Comparison of ENCODE assay signal across 2 fruit fly cellular contexts in the genomic region with DNA sequence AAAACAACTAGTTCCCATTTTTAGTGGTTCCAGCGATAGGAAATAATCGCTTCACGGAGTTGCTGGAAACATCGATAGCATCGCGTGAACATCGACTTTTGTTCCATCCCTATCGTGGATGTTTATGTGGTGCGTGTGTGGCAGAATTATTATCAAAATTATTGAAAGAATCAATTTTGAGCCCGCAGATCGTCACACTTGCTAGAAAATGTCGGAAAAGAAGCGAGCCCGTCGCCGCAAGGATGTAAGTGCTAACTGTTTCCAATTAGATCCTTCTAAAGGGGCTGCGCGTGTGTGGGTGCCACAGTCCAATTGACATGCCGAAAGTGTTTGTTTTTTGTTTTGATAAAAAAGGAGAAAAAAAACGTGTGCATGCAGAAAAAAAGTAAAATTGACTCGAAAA.
TF ChIP-seq lines count a peak whose summit lies in the region.

A gene (plus strand): TSS at position 89 of the 403 bp plus-strand sequence.

TF ChIP-seq in whole organism, embryonic, 481 proteins besides CTCF, POLR2A, EP300 and RAD21 (continued from another document and continues in another):
- no peak for TF ChIP-seq Optix (GFP tag; IDR thresholded peaks at IDR 0.05; lab: Robert Waterston, UW)
- TF ChIP-seq sens (GFP tag; lab: Kevin White, UChicago), result peak; percentile 76
- TF ChIP-seq CG15514 (GFP tag; optimal IDR thresholded peaks at IDR 0.05; lab: Kevin White, UChicago), result peak; percentile 99
- peak; percentile 9 for TF ChIP-seq CG13624 (GFP tag; optimal IDR thresholded peaks at IDR 0.05; lab: Kevin White, UChicago)
- no peak for TF ChIP-seq z (GFP tag; IDR thresholded peaks at IDR 0.05; lab: Robert Waterston, UW)
- peak; percentile 41 for TF ChIP-seq CG10267 (tag; optimal IDR thresholded peaks at IDR 0.05; lab: Kevin White, UChicago)
- TF ChIP-seq CG4820 (GFP tag; optimal IDR thresholded peaks at IDR 0.05; lab: Kevin White, UChicago), result no peak
- no peak for TF ChIP-seq shn (GFP tag; optimal IDR thresholded peaks at IDR 0.05; lab: Kevin White, UChicago)
- peak; percentile 55 for TF ChIP-seq nerfin-1 (tag; optimal IDR thresholded peaks at IDR 0.05; lab: Kevin White, UChicago)
- no peak for TF ChIP-seq Neu2 (GFP tag; optimal IDR thresholded peaks at IDR 0.05; lab: Kevin White, UChicago; ENCODE audit: borderline replicate concordance)
- peak; percentile 21 for TF ChIP-seq CG12391 (tag; optimal IDR thresholded peaks at IDR 0.05; lab: Kevin White, UChicago)
- TF ChIP-seq CG12104 (GFP tag; optimal IDR thresholded peaks at IDR 0.05; lab: Kevin White, UChicago), result no peak
- no peak for TF ChIP-seq crc (GFP tag; optimal IDR thresholded peaks at IDR 0.05; lab: Kevin White, UChicago)
- TF ChIP-seq mld (GFP tag; IDR thresholded peaks at IDR 0.05; lab: Robert Waterston, UW; ENCODE audit: partially characterized antibody), result peak; percentile 92
- peak in 1 of 2 experiments; percentile 64 for TF ChIP-seq insv (GFP tag; optimal IDR thresholded peaks at IDR 0.05; lab: Kevin White, UChicago)
- TF ChIP-seq CG8290 (GFP tag; optimal IDR thresholded peaks at IDR 0.05; lab: Kevin White, UChicago), result no peak
- peak in 1 of 2 experiments; percentile 33 for TF ChIP-seq CG8290 (tag; optimal IDR thresholded peaks at IDR 0.05; lab: Kevin White, UChicago)
- peak; percentile 47; the same call in 1 of the 2 replicates for TF ChIP-seq CG9932 (GFP tag; IDR thresholded peaks at IDR 0.05; lab: Robert Waterston, UW)
- TF ChIP-seq CG30020 (tag; optimal IDR thresholded peaks at IDR 0.05; lab: Kevin White, UChicago), result peak; percentile 63
- no peak for TF ChIP-seq Hey (tag; optimal IDR thresholded peaks at IDR 0.05; lab: Kevin White, UChicago)
- TF ChIP-seq CG14860 (GFP tag; IDR thresholded peaks at IDR 0.05; lab: Robert Waterston, UW; ENCODE audit: partially characterized antibody), result peak; percentile 91
- TF ChIP-seq Hr51 (GFP tag; optimal IDR thresholded peaks at IDR 0.05; lab: Kevin White, UChicago), result peak in 1 of 2 experiments; percentile 12
- TF ChIP-seq Dfd (GFP tag; optimal IDR thresholded peaks at IDR 0.05; lab: Kevin White, UChicago), result no peak
- peak; percentile 48 for TF ChIP-seq CG2116 (GFP tag; optimal IDR thresholded peaks at IDR 0.05; lab: Kevin White, UChicago)
- TF ChIP-seq Dref (GFP tag; IDR thresholded peaks at IDR 0.05; lab: Robert Waterston, UW), result peak; percentile 88
- peak; percentile 95 for TF ChIP-seq inv (GFP tag; IDR thresholded peaks at IDR 0.05; lab: Robert Waterston, UW; ENCODE audit: partially characterized antibody)
- no peak for TF ChIP-seq CG5180 (GFP tag; optimal IDR thresholded peaks at IDR 0.05; lab: Kevin White, UChicago)
- no peak for TF ChIP-seq ATbp (GFP tag; optimal IDR thresholded peaks at IDR 0.05; lab: Kevin White, UChicago)
- no peak for TF ChIP-seq lov (optimal IDR thresholded peaks at IDR 0.05; lab: Kevin White, UChicago)
- TF ChIP-seq lov (GFP tag; IDR thresholded peaks at IDR 0.05; lab: Robert Waterston, UW), result no peak
- peak; percentile 80; the same call in 3 of the 4 replicates for TF ChIP-seq chinmo (GFP tag; IDR thresholded peaks at IDR 0.05; lab: Robert Waterston, UW; ENCODE audit: partially characterized antibody)
- TF ChIP-seq sna (GFP tag; IDR thresholded peaks at IDR 0.05; lab: Robert Waterston, UW; ENCODE audit: partially characterized antibody), result peak; percentile 89
- TF ChIP-seq BEAF-32 (GFP tag; optimal IDR thresholded peaks at IDR 0.05; lab: Kevin White, UChicago), result peak; percentile 94
- 0 out of 3 replicates have a peak, but pooled peaks have one; percentile 51 for TF ChIP-seq CG34422 (GFP tag; IDR thresholded peaks at IDR 0.05; lab: Robert Waterston, UW)
- TF ChIP-seq Ets97D (GFP tag; optimal IDR thresholded peaks at IDR 0.05; lab: Kevin White, UChicago), result peak; percentile 39
- peak; percentile 45 for TF ChIP-seq Abd-B (GFP tag; optimal IDR thresholded peaks at IDR 0.05; lab: Kevin White, UChicago)
- peak; percentile 84 for TF ChIP-seq CG2129 (GFP tag; IDR thresholded peaks at IDR 0.05; lab: Robert Waterston, UW; ENCODE audit: partially characterized antibody)
- peak; percentile 10 for TF ChIP-seq lbe (GFP tag; optimal IDR thresholded peaks at IDR 0.05; lab: Kevin White, UChicago)
- peak; percentile 15 for TF ChIP-seq CG9797 (GFP tag; optimal IDR thresholded peaks at IDR 0.05; lab: Kevin White, UChicago)
- TF ChIP-seq CG16813 (GFP tag; IDR thresholded peaks at IDR 0.05; lab: Robert Waterston, UW; ENCODE audit: partially characterized antibody), result peak; percentile 92
- TF ChIP-seq Bgb (GFP tag; IDR thresholded peaks at IDR 0.05; lab: Robert Waterston, UW; ENCODE audit: partially characterized antibody), result peak; percentile 98
- peak; percentile 94 for TF ChIP-seq unc-4 (GFP tag; IDR thresholded peaks at IDR 0.05; lab: Robert Waterston, UW; ENCODE audit: partially characterized antibody)
- TF ChIP-seq Nf-YC (tag; optimal IDR thresholded peaks at IDR 0.05; lab: Kevin White, UChicago), result no peak
- TF ChIP-seq YL-1 (GFP tag; optimal IDR thresholded peaks at IDR 0.05; lab: Kevin White, UChicago), result peak; percentile 73
- TF ChIP-seq Atf-2 (GFP tag; optimal IDR thresholded peaks at IDR 0.05; lab: Kevin White, UChicago), result no peak
- TF ChIP-seq CG34224 (GFP tag; IDR thresholded peaks at IDR 0.05; lab: Robert Waterston, UW; ENCODE audit: partially characterized antibody), result peak; percentile 90
- TF ChIP-seq vnd (GFP tag; IDR thresholded peaks at IDR 0.05; lab: Robert Waterston, UW; ENCODE audit: partially characterized antibody), result peak; percentile 94
- peak; percentile 91 for TF ChIP-seq hb (GFP tag; IDR thresholded peaks at IDR 0.05; lab: Robert Waterston, UW; ENCODE audit: partially characterized antibody)
- peak; percentile 94 for TF ChIP-seq tna (GFP tag; IDR thresholded peaks at IDR 0.05; lab: Robert Waterston, UW; ENCODE audit: partially characterized antibody)
- peak; percentile 98 for TF ChIP-seq bbx (GFP tag; IDR thresholded peaks at IDR 0.05; lab: Robert Waterston, UW; ENCODE audit: partially characterized antibody)
- TF ChIP-seq CG7786 (GFP tag; optimal IDR thresholded peaks at IDR 0.05; lab: Kevin White, UChicago), result no peak
- TF ChIP-seq Opbp (GFP tag; IDR thresholded peaks at IDR 0.05; lab: Robert Waterston, UW; ENCODE audit: partially characterized antibody), result peak; percentile 97
- peak; percentile 73 for TF ChIP-seq pzg (GFP tag; optimal IDR thresholded peaks at IDR 0.05; lab: Kevin White, UChicago)
- TF ChIP-seq Sry-δ (GFP tag; optimal IDR thresholded peaks at IDR 0.05; lab: Kevin White, UChicago), result peak; percentile 91
- TF ChIP-seq CG12659 (GFP tag; optimal IDR thresholded peaks at IDR 0.05; lab: Kevin White, UChicago), result peak; percentile 59
- TF ChIP-seq Eip74EF (GFP tag; optimal IDR thresholded peaks at IDR 0.05; lab: Kevin White, UChicago), result no peak
- TF ChIP-seq nom (GFP tag; optimal IDR thresholded peaks at IDR 0.05; lab: Kevin White, UChicago), result peak; percentile 62
- TF ChIP-seq row (GFP tag; IDR thresholded peaks at IDR 0.05; lab: Robert Waterston, UW), result peak; percentile 69
- TF ChIP-seq MESR4 (GFP tag; optimal IDR thresholded peaks at IDR 0.05; lab: Kevin White, UChicago), result peak; percentile 63

TF ChIP-seq in whole organism, wandering third instar larva, 38 proteins besides CTCF, POLR2A, EP300 and RAD21 (continued from another document):
- TF ChIP-seq dl (GFP tag; optimal IDR thresholded peaks at IDR 0.05; lab: Kevin White, UChicago; ENCODE audit: insufficient read depth in 1 of 2, partially characterized antibody in 2 of 2) (no peak), pan (optimal IDR thresholded peaks at IDR 0.05; lab: Kevin White, UChicago) (no peak), Mio (GFP tag; optimal IDR thresholded peaks at IDR 0.05; lab: Kevin White, UChicago) (no peak), GATAd (GFP tag; optimal IDR thresholded peaks at IDR 0.05; lab: Kevin White, UChicago) (no peak), dsf (GFP tag; optimal IDR thresholded peaks at IDR 0.05; lab: Kevin White, UChicago; ENCODE audit: borderline replicate concordance) (no peak), Hr78 (GFP tag; optimal IDR thresholded peaks at IDR 0.05; lab: Kevin White, UChicago) (no peak), rgr (GFP tag; optimal IDR thresholded peaks at IDR 0.05; lab: Kevin White, UChicago) (no peak), OdsH (GFP tag; optimal IDR thresholded peaks at IDR 0.05; lab: Kevin White, UChicago) (no peak), Sp1 (GFP tag; optimal IDR thresholded peaks at IDR 0.05; lab: Kevin White, UChicago) (no peak), Jra (GFP tag; optimal IDR thresholded peaks at IDR 0.05; lab: Kevin White, UChicago) (no peak), foxo (GFP tag; optimal IDR thresholded peaks at IDR 0.05; lab: Kevin White, UChicago) (no peak), Vsx2 (GFP tag; optimal IDR thresholded peaks at IDR 0.05; lab: Kevin White, UChicago; ENCODE audit: partially characterized antibody) (peak; percentile 57)
